Fruit fly (Drosophila melanogaster) whole organism, wandering third instar larva: ENCODE measurements around the gene Irk3.

Experiments used
- Abd-B ChIP-seq: fragments of >200 bp; optimal IDR thresholded peaks from 2 replicates; lab custom pipeline; 2017; ENCODE audit warnings: missing biosample characterization, missing genetic modification characterization
- CG32264 ChIP-seq: fragments of 200-800 bp; sonication (Bioruptor generic); optimal IDR thresholded peaks from 2 replicates; lab custom pipeline; 2016; ENCODE audit warnings: missing biosample characterization, missing genetic modification characterization
- CG9705 ChIP-seq: fragments of 200-800 bp; sonication (Bioruptor generic); optimal IDR thresholded peaks from 2 replicates; lab custom pipeline; 2018; ENCODE audit warnings: missing biosample characterization, mild to moderate bottlenecking, missing genetic modification characterization
- Myc ChIP-seq: fragments of >200 bp; optimal IDR thresholded peaks from 2 replicates; lab custom pipeline; 2017
- br ChIP-seq: fragments of 200-800 bp; sonication (Bioruptor generic); optimal IDR thresholded peaks from 2 replicates; lab custom pipeline; 2016; ENCODE audit warnings: missing biosample characterization, missing genetic modification characterization
- dsf ChIP-seq: sonication (Bioruptor generic); optimal IDR thresholded peaks from 2 replicates; lab custom pipeline; 2016; ENCODE audit warnings: missing biosample characterization, missing genetic modification characterization, borderline replicate concordance
- ey ChIP-seq: fragments of 200-800 bp; sonication (Bioruptor generic); optimal IDR thresholded peaks from 2 replicates; lab custom pipeline; 2016; ENCODE audit warnings: missing biosample characterization, missing genetic modification characterization
- h ChIP-seq: fragments of 200-800 bp; sonication (Bioruptor generic); optimal IDR thresholded peaks from 3 replicates; lab custom pipeline; 2016; ENCODE audit warnings: missing biosample characterization, mild to moderate bottlenecking, missing genetic modification characterization
- pan ChIP-seq: fragments of >200 bp; optimal IDR thresholded peaks from 2 replicates; lab custom pipeline; 2017
- psq ChIP-seq: fragments of 200-800 bp; sonication (Bioruptor generic); optimal IDR thresholded peaks from 3 replicates; lab custom pipeline; 2017; ENCODE audit warnings: missing biosample characterization, mild to moderate bottlenecking, missing genetic modification characterization, moderate library complexity
- sv ChIP-seq: fragments of 200-800 bp; sonication (Bioruptor generic); optimal IDR thresholded peaks from 3 replicates; lab custom pipeline; 2016; ENCODE audit warnings: missing biosample characterization, missing genetic modification characterization
- usp ChIP-seq: fragments of >200 bp; optimal IDR thresholded peaks from 2 replicates; lab custom pipeline; 2017; ENCODE audit warnings: missing biosample characterization, missing genetic modification characterization

- TF ChIP-seq CG32264 (GFP tag; lab: Kevin White, UChicago) (no peak), h (no peak), psq (GFP tag; lab: Kevin White, UChicago) (no peak), dsf (GFP tag; lab: Kevin White, UChicago) (no peak), sv (GFP tag; lab: Kevin White, UChicago) (no peak), Myc (lab: Kevin White, UChicago) (no peak), usp (no peak), ey (GFP tag; lab: Kevin White, UChicago) (no peak), CG9705 (no peak), Abd-B (GFP tag; lab: Kevin White, UChicago) (no peak), br (no peak), pan (lab: Kevin White, UChicago) (no peak)
These were observed 26.5 kb upstream of the Irk3 start, which contains the start of the genes CG42752 and CG15167 for dm6 chr2L:18740010-18740409.
